Worm (Caenorhabditis elegans) whole organism, L1 larva: ENCODE data around the gene T28A8.6.

Experiments
- C34B4.2 ChIP-seq: sonication (generic microtip); optimal IDR thresholded peaks from 2 replicates; lab custom pipeline; 2017; ENCODE audit warnings: mild to moderate bottlenecking, missing genetic modification characterization, missing compliant biosample characterization
- F16B12.6 ChIP-seq: fragments of 150-350 bp; optimal IDR thresholded peaks from 2 replicates; lab custom pipeline; 2014; ENCODE audit warnings: missing biosample characterization, missing genetic modification characterization
- alr-1 ChIP-seq: fragments of 200-800 bp; sonication (Bioruptor generic); optimal IDR thresholded peaks from 2 replicates; lab custom pipeline; 2018; ENCODE audit warnings: borderline replicate concordance, mild to moderate bottlenecking, missing genetic modification characterization, missing compliant biosample characterization
- blmp-1 ChIP-seq: fragments of 150-350 bp; optimal IDR thresholded peaks from 2 replicates; lab custom pipeline; 2014; ENCODE audit warnings: missing biosample characterization, missing genetic modification characterization
- ceh-63 ChIP-seq: fragments of 200-800 bp; sonication (Bioruptor generic); optimal IDR thresholded peaks from 2 replicates; lab custom pipeline; 2018; ENCODE audit warnings: mild to moderate bottlenecking, missing genetic modification characterization, missing compliant biosample characterization
- ces-1 ChIP-seq: fragments of 150-350 bp; optimal IDR thresholded peaks from 2 replicates; lab custom pipeline; 2014; ENCODE audit warnings: missing biosample characterization, missing genetic modification reagents, missing genetic modification characterization
- dpl-1 ChIP-seq, 3 experiments: fragments of 150-350 bp in 2 of 3; sonication (generic microtip) in 1 of 3; optimal IDR thresholded peaks; 2 replicates each; lab custom pipeline; 2014 to 2017; ENCODE audit warnings: missing biosample characterization in 3 of 3, missing genetic modification characterization in 3 of 3, missing genetic modification reagents in 3 of 3
- efl-1 ChIP-seq, 4 experiments: fragments of 150-350 bp; optimal IDR thresholded peaks in 3 of 4; peaks in 1 of 4; 1 replicate in 1 of 4; 2 replicates in 3 of 4; lab custom pipeline; 2014; ENCODE audit warnings: missing biosample characterization in 2 of 4, missing genetic modification characterization in 2 of 4, missing genetic modification reagents in 2 of 4
- egl-13 ChIP-seq: sonication (generic microtip); optimal IDR thresholded peaks from 2 replicates; lab custom pipeline; 2016; ENCODE audit warnings: missing genotype, missing genetic modification reagents, missing genetic modification characterization, missing compliant biosample characterization
- elt-2 ChIP-seq: sonication (generic microtip); optimal IDR thresholded peaks from 2 replicates; lab custom pipeline; 2016; ENCODE audit warnings: missing genetic modification characterization, mild to moderate bottlenecking, inconsistent platforms, missing compliant biosample characterization, missing genetic modification reagents
- elt-3 ChIP-seq, 6 experiments: fragments of 150-350 bp in 1 of 6; sonication (generic microtip); optimal IDR thresholded peaks; 2 replicates each; lab custom pipeline; 2017 to 2018; ENCODE audit warnings: missing biosample characterization in 6 of 6, missing genetic modification characterization in 6 of 6, inconsistent platforms in 1 of 6
- ets-5 ChIP-seq: fragments of 200-800 bp; sonication (Bioruptor generic); IDR thresholded peaks from 2 replicates; pipeline ENCODE4 v1.3.6; 2022; ENCODE audit warnings: missing genetic modification characterization, missing compliant biosample characterization
- fkh-4 ChIP-seq: sonication (generic microtip); optimal IDR thresholded peaks from 2 replicates; lab custom pipeline; 2016; ENCODE audit warnings: missing compliant biosample characterization, missing genetic modification characterization, borderline replicate concordance
- fkh-8 ChIP-seq: sonication (generic microtip); optimal IDR thresholded peaks from 2 replicates; lab custom pipeline; 2016; ENCODE audit warnings: mild to moderate bottlenecking, missing genetic modification characterization, missing compliant biosample characterization
- fos-1 ChIP-seq: fragments of 150-350 bp; optimal IDR thresholded peaks from 2 replicates; lab custom pipeline; 2014; ENCODE audit warnings: missing biosample characterization, missing genetic modification characterization
- isw-1 ChIP-seq: fragments of 200-800 bp; sonication (Bioruptor generic); IDR thresholded peaks from 2 replicates; pipeline ENCODE4 v1.3.6; 2022; ENCODE audit warnings: missing genetic modification characterization, missing compliant biosample characterization
- lin-14 ChIP-seq: fragments of 200-800 bp; sonication (Bioruptor generic); optimal IDR thresholded peaks from 2 replicates; lab custom pipeline; 2018; ENCODE audit warnings: mild to moderate bottlenecking, missing genetic modification characterization, moderate library complexity, missing compliant biosample characterization
- lin-35 ChIP-seq, 2 experiments: fragments of 150-350 bp; optimal IDR thresholded peaks; 2 replicates each; lab custom pipeline; 2014; ENCODE audit warnings: missing biosample characterization in 2 of 2, missing genetic modification characterization in 2 of 2, missing genetic modification reagents in 2 of 2
- lir-3 ChIP-seq: sonication (generic microtip); optimal IDR thresholded peaks from 2 replicates; lab custom pipeline; 2016; ENCODE audit warnings: mild to moderate bottlenecking, missing genetic modification characterization, moderate library complexity, missing compliant biosample characterization; ENCODE audit not compliant: poor library complexity
- mdl-1 ChIP-seq, 2 experiments: fragments of 150-350 bp; optimal IDR thresholded peaks; 2 replicates each; lab custom pipeline; 2014 to 2017; ENCODE audit warnings: missing biosample characterization in 2 of 2, missing genetic modification characterization in 2 of 2, inconsistent platforms in 1 of 2
- mef-2 ChIP-seq: fragments of 150-350 bp; optimal IDR thresholded peaks from 2 replicates; lab custom pipeline; 2014; ENCODE audit warnings: missing biosample characterization, missing genetic modification characterization
- nhr-12 ChIP-seq: sonication (generic microtip); optimal IDR thresholded peaks from 2 replicates; lab custom pipeline; 2017; ENCODE audit warnings: missing biosample characterization, missing genetic modification characterization
- nhr-19 ChIP-seq: fragments of 200-800 bp; sonication (Bioruptor generic); conservative IDR thresholded peaks from 2 replicates; pipeline ENCODE4 v1.3.6; 2022; ENCODE audit warnings: missing genetic modification characterization, missing compliant biosample characterization
- nhr-20 ChIP-seq: sonication (generic microtip); optimal IDR thresholded peaks from 2 replicates; lab custom pipeline; 2016; ENCODE audit warnings: mild to moderate bottlenecking, missing genetic modification characterization, missing compliant biosample characterization
- nhr-237 ChIP-seq: fragments of 150-350 bp; optimal IDR thresholded peaks from 2 replicates; lab custom pipeline; 2014; ENCODE audit warnings: missing biosample characterization, missing genetic modification characterization
- nhr-71 ChIP-seq: sonication (generic microtip); optimal IDR thresholded peaks from 2 replicates; lab custom pipeline; 2016; ENCODE audit warnings: mild to moderate bottlenecking, missing genetic modification characterization, moderate library complexity, missing compliant biosample characterization
- nhr-76 ChIP-seq: sonication (generic microtip); optimal IDR thresholded peaks from 2 replicates; lab custom pipeline; 2017; ENCODE audit warnings: missing biosample characterization, missing genetic modification characterization
- nhr-85 ChIP-seq: sonication (generic microtip); peaks from one replicate; lab custom pipeline; 2016; ENCODE audit warnings: missing genetic modification characterization, inconsistent platforms, missing compliant biosample characterization
- pax-3 ChIP-seq: fragments of 200-800 bp; sonication (Bioruptor generic); optimal IDR thresholded peaks from 2 replicates; lab custom pipeline; 2018; ENCODE audit warnings: mild to moderate bottlenecking, missing genetic modification characterization, moderate library complexity, missing compliant biosample characterization
- pqm-1 ChIP-seq: sonication (generic microtip); optimal IDR thresholded peaks from 3 replicates; lab custom pipeline; 2017; ENCODE audit warnings: missing biosample characterization, missing genetic modification characterization
- rnt-1 ChIP-seq: sonication (generic microtip); optimal IDR thresholded peaks from 2 replicates; lab custom pipeline; 2016; ENCODE audit warnings: mild to moderate bottlenecking, missing genetic modification characterization, moderate library complexity, missing compliant biosample characterization
- skn-1 ChIP-seq: fragments of 150-350 bp; optimal IDR thresholded peaks from 2 replicates; lab custom pipeline; 2014; ENCODE audit warnings: missing biosample characterization, missing genetic modification characterization
- snpc-4 ChIP-seq: fragments of 150-350 bp; optimal IDR thresholded peaks from 2 replicates; lab custom pipeline; 2014; ENCODE audit warnings: missing biosample characterization, missing genetic modification characterization
- snu-23 ChIP-seq: sonication (generic microtip); optimal IDR thresholded peaks from 2 replicates; lab custom pipeline; 2016; ENCODE audit warnings: missing genetic modification characterization, missing compliant biosample characterization
- swsn-7 ChIP-seq: sonication (generic microtip); optimal IDR thresholded peaks from 2 replicates; lab custom pipeline; 2016; ENCODE audit warnings: missing genetic modification characterization, missing compliant biosample characterization
- tlp-1 ChIP-seq: fragments of 150-350 bp; optimal IDR thresholded peaks from 2 replicates; lab custom pipeline; 2014; ENCODE audit warnings: missing biosample characterization, missing genetic modification characterization
- unc-130 ChIP-seq: fragments of 150-350 bp; optimal IDR thresholded peaks from 2 replicates; lab custom pipeline; 2017; ENCODE audit warnings: missing biosample characterization, missing genetic modification characterization, inconsistent platforms
- unc-30 ChIP-seq: sonication (generic microtip); optimal IDR thresholded peaks from 2 replicates; lab custom pipeline; 2017; ENCODE audit warnings: missing biosample characterization, missing genetic modification characterization
- unc-62 ChIP-seq: fragments of 150-350 bp; optimal IDR thresholded peaks from 2 replicates; lab custom pipeline; 2014; ENCODE audit warnings: missing biosample characterization, missing genetic modification reagents, missing genetic modification characterization
- unc-98 ChIP-seq: fragments of 200-800 bp; sonication (Bioruptor generic); IDR thresholded peaks from 2 replicates; pipeline ENCODE4 v1.3.6; 2022; ENCODE audit warnings: missing genetic modification characterization, missing compliant biosample characterization
- vab-15 ChIP-seq: sonication (generic microtip); optimal IDR thresholded peaks from 2 replicates; lab custom pipeline; 2017; ENCODE audit warnings: missing genotype, mild to moderate bottlenecking, missing genetic modification characterization, missing compliant biosample characterization
- xbp-1 ChIP-seq: sonication (generic microtip); optimal IDR thresholded peaks from 2 replicates; lab custom pipeline; 2016; ENCODE audit warnings: missing genetic modification characterization, missing compliant biosample characterization
- zip-4 ChIP-seq: fragments of 200-800 bp; sonication (Bioruptor generic); optimal IDR thresholded peaks from 2 replicates; lab custom pipeline; 2018; ENCODE audit warnings: mild to moderate bottlenecking, missing genetic modification characterization, moderate library complexity, missing compliant biosample characterization

T28A8.6 gene

DNA sequence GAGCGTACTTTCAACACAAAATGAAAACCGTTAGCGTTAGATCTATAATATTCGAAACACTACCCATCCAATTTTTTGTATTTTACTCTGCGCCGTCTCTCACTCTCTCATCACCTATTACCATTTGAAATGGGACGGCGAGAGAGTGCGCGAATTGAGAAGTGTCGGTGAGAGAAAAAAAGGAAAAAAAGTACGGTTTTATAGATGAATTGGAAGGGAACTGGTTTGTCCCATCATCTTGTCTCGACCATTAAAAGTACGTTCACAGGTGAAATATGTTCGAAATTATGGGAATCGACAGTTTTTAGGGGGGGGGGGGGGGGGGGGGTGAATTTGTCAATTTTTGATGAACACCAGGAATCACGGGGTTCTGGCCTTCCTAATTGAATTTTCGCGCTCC, 35.7 kb downstream of the T28A8.6 start (continued):
- TF ChIP-seq fos-1 = no peak
- TF ChIP-seq unc-130 = no peak
- no peak for TF ChIP-seq zip-4 (GFP tag; lab: Kevin White, UChicago)
- peak; percentile 30 for TF ChIP-seq nhr-20 (tag; lab: Kevin White, UChicago)
- TF ChIP-seq nhr-237 (tag; lab: Kevin White, UChicago) = no peak
- TF ChIP-seq vab-15 (tag; lab: Kevin White, UChicago) = no peak
- no peak for TF ChIP-seq pax-3 (tag; lab: Kevin White, UChicago)
- TF ChIP-seq snu-23 (GFP tag; lab: Kevin White, UChicago) = peak; percentile 53
- TF ChIP-seq mef-2 (tag; lab: Kevin White, UChicago) = no peak
- no peak for TF ChIP-seq fkh-4
- no peak for TF ChIP-seq nhr-19
- TF ChIP-seq xbp-1 = no peak

DNA sequence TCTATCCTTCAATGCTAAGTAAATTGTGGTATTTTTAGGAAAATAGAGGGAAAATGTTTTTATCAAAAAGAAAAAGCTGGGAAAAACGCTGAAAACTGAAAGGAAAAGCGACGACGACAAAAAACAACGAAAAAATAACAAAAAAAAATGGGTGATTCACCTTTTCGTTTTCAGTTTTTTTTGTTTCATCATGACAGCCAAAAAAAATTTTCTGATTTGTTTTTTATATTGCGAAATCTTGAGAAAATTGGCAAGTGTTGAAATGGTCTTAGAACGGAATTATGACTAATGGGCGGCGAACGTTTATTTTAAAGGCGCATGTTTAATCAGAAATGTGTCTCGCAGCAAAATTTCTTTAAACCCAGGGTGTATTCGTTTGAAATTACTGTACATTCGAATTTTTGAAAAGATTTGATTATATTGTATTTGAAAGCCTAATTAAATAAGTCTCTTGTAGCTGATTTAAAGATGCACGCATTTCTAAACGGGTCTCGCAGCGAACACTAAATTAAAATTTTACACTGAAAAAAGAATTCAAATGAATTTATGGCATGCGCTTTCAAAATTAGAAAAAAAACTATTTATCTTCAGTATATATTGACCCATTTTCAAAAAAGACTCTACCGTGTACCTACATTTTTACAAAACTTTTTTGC, 36.9 kb downstream of the T28A8.6 start:
- TF ChIP-seq elt-3 (tag; optimal IDR thresholded peaks at IDR 0.05; lab: Kevin White, UChicago) (no peak), efl-1 (optimal IDR thresholded peaks at IDR 0.05; lab: Kevin White, UChicago) (no peak), efl-1 (GFP tag; optimal IDR thresholded peaks at IDR 0.05 in 1 of 2; lab: Kevin White, UChicago) (peak in 1 of 2 experiments; percentile 39), lir-3 (tag; lab: Kevin White, UChicago) (no peak)

DNA sequence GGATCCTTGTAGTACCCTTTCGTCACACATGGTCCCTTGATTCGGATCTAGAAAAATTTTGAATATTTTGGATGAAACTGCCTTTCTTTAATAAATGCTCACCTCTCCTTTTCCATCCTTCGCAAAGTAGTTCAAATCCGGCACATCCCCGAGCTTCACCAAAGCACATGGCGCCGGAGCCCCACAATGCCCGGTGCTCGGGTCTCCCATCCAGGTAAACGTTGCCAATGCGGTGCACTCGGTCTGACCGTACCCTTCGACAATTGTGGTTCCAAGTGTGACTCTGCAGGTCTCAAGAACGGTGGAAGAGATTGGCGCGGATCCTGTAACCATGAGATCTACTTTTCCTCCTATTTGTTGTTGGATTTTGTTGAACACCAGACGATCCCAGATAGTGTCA, 41.8 kb downstream of the T28A8.6 start:
- TF ChIP-seq unc-30 (tag; lab: Kevin White, UChicago) (no peak), rnt-1 (no peak), snpc-4 (tag; lab: Kevin White, UChicago) (no peak), unc-98 (GFP tag; lab: Robert Waterston, UW) (no peak), mdl-1 (tag; optimal IDR thresholded peaks at IDR 0.05; lab: Kevin White, UChicago) (no peak), isw-1 (GFP tag; lab: Robert Waterston, UW) (no peak), ces-1 (GFP tag; lab: Kevin White, UChicago) (no peak), fkh-8 (no peak), alr-1 (tag; lab: Kevin White, UChicago) (no peak), egl-13 (tag; lab: Kevin White, UChicago) (no peak), C34B4.2 (tag; lab: Kevin White, UChicago) (no peak), lin-35 (GFP tag; optimal IDR thresholded peaks at IDR 0.05; lab: Kevin White, UChicago) (no peak), ets-5 (GFP tag; lab: Robert Waterston, UW) (no peak), F16B12.6 (no peak), nhr-12 (tag; lab: Kevin White, UChicago) (no peak), lin-14 (GFP tag; lab: Kevin White, UChicago) (no peak), ceh-63 (GFP tag; lab: Kevin White, UChicago) (no peak), nhr-76 (no peak), tlp-1 (tag; lab: Kevin White, UChicago) (no peak)
- TF ChIP-seq, all 84 proteins: peak for 0

DNA sequence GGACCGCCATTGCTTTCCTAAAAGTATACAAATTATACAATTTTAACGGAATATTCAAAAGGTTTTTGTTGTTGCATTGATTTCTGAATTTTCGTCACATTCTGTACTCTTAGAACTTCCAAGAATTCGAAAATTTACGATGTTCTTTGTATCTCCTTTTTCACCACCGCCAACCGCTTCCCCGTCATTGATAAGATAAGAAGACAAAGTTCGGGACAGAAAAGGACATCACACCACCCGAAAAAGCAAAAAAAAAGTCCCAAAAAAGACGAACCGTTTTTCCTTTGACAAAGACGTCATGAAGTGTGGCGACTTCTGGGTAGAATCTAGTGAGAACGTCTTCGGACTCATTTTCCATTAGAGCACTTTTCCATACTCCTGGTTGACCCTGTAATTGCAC, 43.5 kb downstream of the T28A8.6 start:
- TF ChIP-seq unc-62 (GFP tag; lab: Kevin White, UChicago) = no peak
- no peak for TF ChIP-seq skn-1 (tag; lab: Kevin White, UChicago)
- TF ChIP-seq nhr-20 (tag; lab: Kevin White, UChicago) = peak; percentile 0
- no peak for TF ChIP-seq pqm-1 (tag; lab: Kevin White, UChicago)
- peak in 1 of 3 experiments; percentile 14 for TF ChIP-seq dpl-1 (GFP tag; optimal IDR thresholded peaks at IDR 0.05; lab: Kevin White, UChicago)
- peak; percentile 17 for TF ChIP-seq elt-2 (tag; lab: Kevin White, UChicago)
- TF ChIP-seq elt-3 (tag; optimal IDR thresholded peaks at IDR 0.05; lab: Kevin White, UChicago) = peak; percentile 0 to 88 (median 52)
- TF ChIP-seq nhr-85 (tag; lab: Kevin White, UChicago) = peak; percentile 58
- peak; percentile 8 for TF ChIP-seq blmp-1 (tag; lab: Kevin White, UChicago)
- no peak for TF ChIP-seq swsn-7 (tag; lab: Kevin White, UChicago)
- TF ChIP-seq efl-1 (optimal IDR thresholded peaks at IDR 0.05; lab: Kevin White, UChicago) = no peak
- peak in 1 of 2 experiments; percentile 66 for TF ChIP-seq efl-1 (GFP tag; optimal IDR thresholded peaks at IDR 0.05 in 1 of 2; lab: Kevin White, UChicago)
- peak in 1 of 2 experiments; percentile 27 for TF ChIP-seq lin-35 (GFP tag; optimal IDR thresholded peaks at IDR 0.05; lab: Kevin White, UChicago)
- TF ChIP-seq nhr-71 (tag; lab: Kevin White, UChicago) = peak; percentile 13
- no peak for TF ChIP-seq fkh-4
- TF ChIP-seq lin-14 (GFP tag; lab: Kevin White, UChicago) = peak; percentile 24
